Fruit fly (Drosophila melanogaster): ENCODE measurements around the gene CG17652.

The CG17652 gene

DNA sequence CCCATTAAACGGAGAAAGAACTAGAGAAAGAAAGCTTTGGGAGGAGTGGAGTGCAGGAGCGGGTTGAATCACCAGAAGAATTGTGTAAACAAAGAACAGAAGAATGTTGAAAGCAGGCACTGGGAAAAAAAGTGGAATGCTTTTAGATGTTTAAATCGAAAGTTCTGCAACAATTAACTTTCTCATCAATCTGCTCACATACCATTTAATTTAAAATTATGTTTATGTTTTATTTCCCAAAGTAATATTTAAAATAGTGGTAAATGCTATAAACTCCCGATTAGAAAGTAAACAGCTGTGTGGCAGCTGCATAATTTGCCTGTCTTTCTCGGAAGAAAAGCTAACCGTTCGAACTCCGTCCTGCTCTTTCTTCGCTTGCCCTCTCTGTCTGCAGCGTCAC, 5.9 kb upstream of the CG17652 start:
- no peak for TF ChIP-seq dmrt93B (GFP tag; optimal IDR thresholded peaks at IDR 0.05)
- TF ChIP-seq Hnf4 (GFP tag; optimal IDR thresholded peaks at IDR 0.05), result no peak
- TF ChIP-seq woc (GFP tag; optimal IDR thresholded peaks at IDR 0.05), result no peak

DNA sequence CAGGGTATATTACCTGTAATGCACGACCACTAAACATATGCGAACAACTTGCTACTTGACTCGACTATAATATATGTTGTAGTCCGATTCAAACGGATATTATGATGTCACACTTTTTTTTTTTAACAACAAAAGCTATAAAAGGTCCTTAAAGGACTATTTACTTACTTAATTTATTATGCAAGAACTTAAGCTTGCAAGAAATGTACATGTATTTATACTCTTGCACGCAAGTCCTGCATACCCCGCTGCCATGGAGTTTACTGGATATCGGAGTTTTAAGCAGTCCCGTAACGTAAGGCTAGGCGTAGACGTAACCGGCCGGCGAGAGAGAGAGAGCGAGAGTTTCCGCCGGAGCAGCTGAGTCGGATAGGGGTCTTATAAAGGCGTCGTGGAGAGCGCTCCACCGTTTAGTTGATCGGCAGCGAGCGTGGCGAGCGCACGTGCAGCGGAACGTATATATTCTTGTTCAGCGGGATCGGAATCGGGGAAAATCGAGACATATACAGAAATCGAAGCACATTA, 5.0 kb upstream of the CG17652 start:
- TF ChIP-seq Hnf4 (GFP tag; optimal IDR thresholded peaks at IDR 0.05) (peak; percentile 31), foxo (GFP tag; optimal IDR thresholded peaks at IDR 0.05) (peak in 1 of 2 experiments; percentile 68), fru (GFP tag; optimal IDR thresholded peaks at IDR 0.05) (peak; percentile 78), CG9705 (GFP tag; optimal IDR thresholded peaks at IDR 0.05) (no peak), br (GFP tag; optimal IDR thresholded peaks at IDR 0.05) (peak; percentile 48), OdsH (GFP tag; optimal IDR thresholded peaks at IDR 0.05) (peak; percentile 64), rgr (GFP tag; optimal IDR thresholded peaks at IDR 0.05) (peak; percentile 46), sage (GFP tag; optimal IDR thresholded peaks at IDR 0.05) (no peak), h (GFP tag; optimal IDR thresholded peaks at IDR 0.05) (peak; percentile 69), lola (GFP tag; optimal IDR thresholded peaks at IDR 0.05) (no peak), dsf (GFP tag; optimal IDR thresholded peaks at IDR 0.05; ENCODE audit: borderline replicate concordance) (no peak), dl (GFP tag; optimal IDR thresholded peaks at IDR 0.05; ENCODE audit: insufficient read depth in 1 of 2, partially characterized antibody in 2 of 2) (peak in 1 of 2 experiments; percentile 34), pan (optimal IDR thresholded peaks at IDR 0.05) (no peak), jim (GFP tag; optimal IDR thresholded peaks at IDR 0.05) (no peak), Vsx2 (GFP tag; optimal IDR thresholded peaks at IDR 0.05; ENCODE audit: partially characterized antibody) (no peak), Abd-B (GFP tag; optimal IDR thresholded peaks at IDR 0.05) (no peak), Dif (GFP tag; optimal IDR thresholded peaks at IDR 0.05; ENCODE audit: partially characterized antibody) (peak; percentile 78), woc (GFP tag; optimal IDR thresholded peaks at IDR 0.05) (no peak), Jra (GFP tag; optimal IDR thresholded peaks at IDR 0.05) (no peak), Hr83 (GFP tag; optimal IDR thresholded peaks at IDR 0.05; ENCODE audit: poor library complexity, severe bottlenecking) (no peak), psq (GFP tag; optimal IDR thresholded peaks at IDR 0.05) (peak; percentile 42), dmrt93B (GFP tag; optimal IDR thresholded peaks at IDR 0.05) (no peak), ey (GFP tag; optimal IDR thresholded peaks at IDR 0.05) (peak; percentile 77), CrebA (GFP tag; optimal IDR thresholded peaks at IDR 0.05; ENCODE audit: borderline replicate concordance) (no peak), Sp1 (GFP tag; optimal IDR thresholded peaks at IDR 0.05) (no peak), CG32264 (GFP tag; optimal IDR thresholded peaks at IDR 0.05) (no peak), tai (GFP tag; optimal IDR thresholded peaks at IDR 0.05) (no peak), sv (GFP tag; optimal IDR thresholded peaks at IDR 0.05) (peak; percentile 92), Dfd (GFP tag; optimal IDR thresholded peaks at IDR 0.05) (no peak), usp (GFP tag; optimal IDR thresholded peaks at IDR 0.05) (no peak), HLH106 (tag; optimal IDR thresholded peaks at IDR 0.05) (peak; percentile 16), GATAd (GFP tag; optimal IDR thresholded peaks at IDR 0.05) (no peak)

DNA sequence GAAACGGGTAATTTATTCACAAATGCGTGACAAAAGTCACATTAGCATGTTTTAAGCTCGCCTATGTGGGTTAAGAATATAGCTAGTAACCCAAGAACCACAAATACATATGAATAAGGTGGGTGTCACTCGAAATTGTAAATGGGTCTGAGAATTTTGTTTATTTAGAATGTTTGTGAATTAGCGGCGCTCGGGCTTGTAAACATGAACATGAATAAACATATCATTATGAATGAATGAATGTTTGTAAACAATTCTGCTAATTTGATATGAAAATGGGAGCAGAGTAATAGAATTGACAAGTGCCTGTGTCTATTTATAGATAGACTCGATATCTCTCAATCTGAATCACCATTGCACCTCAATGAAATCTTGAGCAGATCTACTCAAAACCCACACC, 3.0 kb upstream of the CG17652 start:
- TF ChIP-seq Sp1 (GFP tag; optimal IDR thresholded peaks at IDR 0.05), result no peak
- TF ChIP-seq CG9705 (GFP tag; optimal IDR thresholded peaks at IDR 0.05), result no peak
- TF ChIP-seq psq (GFP tag; optimal IDR thresholded peaks at IDR 0.05), result no peak
- TF ChIP-seq Dif (GFP tag; optimal IDR thresholded peaks at IDR 0.05; ENCODE audit: partially characterized antibody), result no peak
- TF ChIP-seq ey (GFP tag; optimal IDR thresholded peaks at IDR 0.05), result no peak
- no peak for TF ChIP-seq fru (GFP tag; optimal IDR thresholded peaks at IDR 0.05)
- no peak for TF ChIP-seq pan (optimal IDR thresholded peaks at IDR 0.05)
- TF ChIP-seq Rel (GFP tag; optimal IDR thresholded peaks at IDR 0.05), result no peak
- no peak for TF ChIP-seq Rel (tag; optimal IDR thresholded peaks at IDR 0.05)
- no peak for TF ChIP-seq sage (GFP tag; optimal IDR thresholded peaks at IDR 0.05)
- TF ChIP-seq Hnf4 (GFP tag; optimal IDR thresholded peaks at IDR 0.05), result no peak
- no peak for TF ChIP-seq Hr83 (GFP tag; optimal IDR thresholded peaks at IDR 0.05; ENCODE audit: poor library complexity, severe bottlenecking)
